Worm (Caenorhabditis elegans) whole organism, L3 larva: Measurements from ENCODE around the gene ech-8.

ENCODE experiments used
- aly-2 ChIP-seq: fragments of 150-350 bp; optimal IDR thresholded peaks from 2 replicates; lab custom pipeline; 2014; ENCODE audit warnings: missing biosample characterization, missing genetic modification characterization
- pha-4 ChIP-seq: fragments of 150-350 bp; optimal IDR thresholded peaks from 2 replicates; lab custom pipeline; 2014; ENCODE audit warnings: missing biosample characterization, missing genetic modification reagents, missing genetic modification characterization

- no peak for TF ChIP-seq aly-2 (tag; lab: Kevin White, UChicago)
- peak; percentile 88 for TF ChIP-seq pha-4 (tag; lab: Kevin White, UChicago)
These were observed 45.4 kb upstream of the ech-8 start, which contains the start of gene rad-51 for ce11 chrIV:10284194-10284910.
